Fruit fly (Drosophila melanogaster) whole organism, embryonic: ENCODE results near the gene CG11131.

Source experiments
- Adf1 ChIP-seq: fragments of 200-800 bp; sonication (Bioruptor generic); IDR thresholded peaks from 2 replicates; pipeline ENCODE4 v1.3.6; 2022; ENCODE audit warnings: missing biosample characterization, missing genetic modification characterization
- Atf3 ChIP-seq: fragments of 200-800 bp; sonication (Bioruptor generic); optimal IDR thresholded peaks from 3 replicates; lab custom pipeline; 2016; ENCODE audit warnings: missing biosample characterization, missing genetic modification characterization
- CG1024 ChIP-seq: fragments of 200-800 bp; sonication (Bioruptor generic); IDR thresholded peaks from 2 replicates; pipeline ENCODE4 v1.3.6; 2022; ENCODE audit warnings: missing biosample characterization, missing genetic modification characterization
- CG10274 ChIP-seq: fragments of 200-800 bp; sonication (Bioruptor generic); optimal IDR thresholded peaks from 3 replicates; lab custom pipeline; 2017; ENCODE audit warnings: missing biosample characterization, mild to moderate bottlenecking, missing genetic modification characterization
- CG10959 ChIP-seq: fragments of 200-800 bp; sonication (Bioruptor generic); IDR thresholded peaks from 2 replicates; pipeline ENCODE4 v1.3.6; 2022; ENCODE audit warnings: missing biosample characterization, missing genetic modification characterization
- CG12659 ChIP-seq: fragments of 200-800 bp; sonication (Bioruptor generic); optimal IDR thresholded peaks from 3 replicates; lab custom pipeline; 2017; ENCODE audit warnings: mild to moderate bottlenecking, missing biosample characterization, missing genetic modification reagents, missing genetic modification characterization
- CG13287 ChIP-seq: fragments of 200-800 bp; sonication (Bioruptor generic); IDR thresholded peaks from 2 replicates; pipeline ENCODE4 v1.3.6; 2022; ENCODE audit warnings: missing biosample characterization, missing genetic modification characterization; ENCODE audit not compliant: partially characterized antibody
- CG13894 ChIP-seq: fragments of 200-800 bp; sonication (Bioruptor generic); optimal IDR thresholded peaks from 3 replicates; lab custom pipeline; 2018; ENCODE audit warnings: missing biosample characterization, mild to moderate bottlenecking, missing genetic modification characterization, moderate library complexity
- CG15514 ChIP-seq: fragments of 200-800 bp; sonication (Bioruptor generic); optimal IDR thresholded peaks from 3 replicates; lab custom pipeline; 2017; ENCODE audit warnings: missing biosample characterization, missing genetic modification characterization, mild to moderate bottlenecking, moderate library complexity, missing genetic modification reagents
- CG2712 ChIP-seq: fragments of 200-800 bp; optimal IDR thresholded peaks from 3 replicates; lab custom pipeline; 2019; ENCODE audit warnings: missing biosample characterization, mild to moderate bottlenecking, missing genetic modification characterization, moderate library complexity
- CG31388 ChIP-seq: fragments of 200-800 bp; sonication (Bioruptor generic); optimal IDR thresholded peaks from 2 replicates; lab custom pipeline; 2016; ENCODE audit warnings: missing biosample characterization, missing genetic modification characterization
- CG34224 ChIP-seq: fragments of 200-800 bp; sonication (Bioruptor generic); IDR thresholded peaks from 3 replicates; pipeline ENCODE4 v1.3.6; 2022; ENCODE audit warnings: missing biosample characterization, missing genetic modification characterization; ENCODE audit not compliant: partially characterized antibody
- CG4730 ChIP-seq: fragments of 200-800 bp; sonication (Bioruptor generic); IDR thresholded peaks from 2 replicates; pipeline ENCODE4 v1.3.6; 2022; ENCODE audit warnings: missing biosample characterization, missing genetic modification characterization
- CG6854 ChIP-seq: fragments of 200-800 bp; sonication (Bioruptor generic); optimal IDR thresholded peaks from 3 replicates; lab custom pipeline; 2017; ENCODE audit warnings: missing biosample characterization, mild to moderate bottlenecking, missing genetic modification characterization
- CG7745 ChIP-seq: fragments of 200-800 bp; sonication (Bioruptor generic); optimal IDR thresholded peaks from 2 replicates; lab custom pipeline; 2018; ENCODE audit warnings: missing biosample characterization, mild to moderate bottlenecking, missing genetic modification characterization, moderate library complexity
- CG8765 ChIP-seq: fragments of 200-800 bp; sonication (Bioruptor generic); IDR thresholded peaks from 2 replicates; pipeline ENCODE4 v1.3.6; 2022; ENCODE audit warnings: missing biosample characterization, missing genetic modification characterization
- Camta ChIP-seq: fragments of 200-800 bp; sonication (Bioruptor generic); optimal IDR thresholded peaks from 2 replicates; lab custom pipeline; 2016; ENCODE audit warnings: missing biosample characterization, missing genetic modification characterization
- Doc2 ChIP-seq: fragments of 200-800 bp; sonication (Bioruptor generic); IDR thresholded peaks from 2 replicates; pipeline ENCODE4 v1.3.6; 2022; ENCODE audit warnings: missing biosample characterization, missing genetic modification characterization
- E2f2 ChIP-seq: fragments of 200-800 bp; sonication (Bioruptor generic); IDR thresholded peaks from 2 replicates; pipeline ENCODE4 v1.3.6; 2022; ENCODE audit warnings: missing biosample characterization, missing genetic modification characterization
- Ets65A ChIP-seq: fragments of 200-800 bp; sonication (Bioruptor generic); peaks from one replicate; lab custom pipeline; 2016; ENCODE audit warnings: missing biosample characterization, missing genetic modification characterization
- Jarid2 ChIP-seq: fragments of 200-800 bp; sonication (Bioruptor generic); optimal IDR thresholded peaks from 3 replicates; lab custom pipeline; 2017; ENCODE audit warnings: mild to moderate bottlenecking, missing biosample characterization, missing genetic modification reagents, missing genetic modification characterization
- Max ChIP-seq: fragments of 200-800 bp; sonication (Bioruptor generic); optimal IDR thresholded peaks from 2 replicates; lab custom pipeline; 2016; ENCODE audit warnings: missing biosample characterization, mild to moderate bottlenecking, missing genetic modification characterization
- Mrtf ChIP-seq: fragments of 200-800 bp; sonication (Bioruptor generic); IDR thresholded peaks from 3 replicates; pipeline ENCODE4 v1.3.6; 2022; ENCODE audit warnings: missing biosample characterization, missing genetic modification characterization
- NK7.1 ChIP-seq: fragments of 200-800 bp; sonication (Bioruptor generic); optimal IDR thresholded peaks from 3 replicates; lab custom pipeline; 2016; ENCODE audit warnings: missing biosample characterization, missing genetic modification characterization
- Neu2 ChIP-seq: fragments of 200-800 bp; sonication (Bioruptor generic); optimal IDR thresholded peaks from 3 replicates; lab custom pipeline; 2016; ENCODE audit warnings: missing biosample characterization, missing genetic modification characterization, borderline replicate concordance
- Oaz ChIP-seq: fragments of 200-800 bp; sonication (Bioruptor generic); IDR thresholded peaks from 2 replicates; pipeline ENCODE4 v1.3.6; 2022; ENCODE audit warnings: missing biosample characterization, missing genetic modification characterization
- Opbp ChIP-seq: fragments of 200-800 bp; sonication (Bioruptor generic); IDR thresholded peaks from 3 replicates; pipeline ENCODE4 v1.3.6; 2022; ENCODE audit warnings: missing biosample characterization, missing genetic modification characterization; ENCODE audit not compliant: partially characterized antibody
- Ptx1 ChIP-seq: fragments of 200-800 bp; sonication (Bioruptor generic); IDR thresholded peaks from 2 replicates; pipeline ENCODE4 v1.3.6; 2022; ENCODE audit warnings: missing biosample characterization, missing genetic modification characterization
- Rx ChIP-seq: fragments of 200-800 bp; sonication (Bioruptor generic); IDR thresholded peaks from 2 replicates; pipeline ENCODE4 v1.3.6; 2022; ENCODE audit warnings: missing biosample characterization, missing genetic modification characterization
- Side ChIP-seq: fragments of 200-800 bp; sonication (Bioruptor generic); optimal IDR thresholded peaks from 2 replicates; lab custom pipeline; 2016; ENCODE audit warnings: missing biosample characterization, missing genetic modification characterization
- Xrp1 ChIP-seq: fragments of 200-800 bp; sonication (Bioruptor generic); IDR thresholded peaks from 2 replicates; pipeline ENCODE4 v1.3.6; 2022; ENCODE audit warnings: missing biosample characterization, missing genetic modification characterization
- ac ChIP-seq: fragments of 200-800 bp; sonication (Bioruptor generic); optimal IDR thresholded peaks from 3 replicates; lab custom pipeline; 2017; ENCODE audit warnings: missing biosample characterization, mild to moderate bottlenecking, missing genetic modification characterization
- al ChIP-seq: fragments of 200-800 bp; sonication (Bioruptor generic); IDR thresholded peaks from 2 replicates; pipeline ENCODE4 v1.3.6; 2022; ENCODE audit warnings: missing biosample characterization, missing genetic modification characterization
- ato ChIP-seq: fragments of 200-800 bp; sonication (Bioruptor generic); IDR thresholded peaks from 2 replicates; pipeline ENCODE4 v1.3.6; 2022; ENCODE audit warnings: missing biosample characterization, missing genetic modification characterization; ENCODE audit not compliant: partially characterized antibody
- chinmo ChIP-seq: fragments of 200-800 bp; sonication (Bioruptor generic); IDR thresholded peaks from 4 replicates; pipeline ENCODE4 v1.3.6; 2022; ENCODE audit warnings: missing biosample characterization, missing genetic modification characterization; ENCODE audit not compliant: partially characterized antibody
- corto ChIP-seq: fragments of 200-800 bp; sonication (Bioruptor generic); optimal IDR thresholded peaks from 2 replicates; lab custom pipeline; 2016; ENCODE audit warnings: missing biosample characterization, mild to moderate bottlenecking, missing genetic modification characterization, moderate library complexity
- dpn ChIP-seq, 2 experiments: fragments of 200-800 bp; sonication (Bioruptor generic); optimal IDR thresholded peaks; 3 replicates each; lab custom pipeline; 2016; ENCODE audit warnings: missing biosample characterization in 2 of 2, missing genetic modification characterization in 2 of 2
- dysf ChIP-seq: fragments of 200-800 bp; sonication (Bioruptor generic); IDR thresholded peaks from 3 replicates; pipeline ENCODE4 v1.3.6; 2022; ENCODE audit warnings: missing biosample characterization, missing genetic modification characterization
- exex ChIP-seq: fragments of 200-800 bp; sonication (Bioruptor generic); optimal IDR thresholded peaks from 4 replicates; lab custom pipeline; 2018; ENCODE audit warnings: missing biosample characterization, mild to moderate bottlenecking, missing genetic modification characterization, moderate library complexity
- fru ChIP-seq: fragments of >200 bp; optimal IDR thresholded peaks from 2 replicates; lab custom pipeline; 2017
- nmo ChIP-seq: fragments of 200-800 bp; sonication (Bioruptor generic); optimal IDR thresholded peaks from 2 replicates; lab custom pipeline; 2018; ENCODE audit warnings: missing biosample characterization, mild to moderate bottlenecking, missing genetic modification characterization, moderate library complexity
- pb ChIP-seq: fragments of 200-800 bp; sonication (Bioruptor generic); optimal IDR thresholded peaks from 3 replicates; lab custom pipeline; 2016; ENCODE audit warnings: missing biosample characterization, missing genetic modification characterization
- pho ChIP-seq: fragments of 200-800 bp; sonication (Bioruptor generic); optimal IDR thresholded peaks from 2 replicates; lab custom pipeline; 2016; ENCODE audit warnings: missing biosample characterization, missing genetic modification characterization
- pzg ChIP-seq: fragments of 200-800 bp; sonication (Bioruptor generic); optimal IDR thresholded peaks from 3 replicates; lab custom pipeline; 2018; ENCODE audit warnings: missing biosample characterization, mild to moderate bottlenecking, missing genetic modification characterization, moderate library complexity
- ro ChIP-seq: fragments of 200-800 bp; sonication (Bioruptor generic); IDR thresholded peaks from 2 replicates; pipeline ENCODE4 v1.3.6; 2022; ENCODE audit warnings: missing biosample characterization, missing genetic modification characterization
- sd ChIP-seq: fragments of 200-800 bp; sonication (Bioruptor generic); optimal IDR thresholded peaks from 3 replicates; lab custom pipeline; 2018; ENCODE audit warnings: missing biosample characterization, mild to moderate bottlenecking, missing genetic modification characterization, moderate library complexity
- sob ChIP-seq: fragments of 200-800 bp; sonication (Bioruptor generic); IDR thresholded peaks from 2 replicates; pipeline ENCODE4 v1.3.6; 2022; ENCODE audit warnings: missing biosample characterization, missing genetic modification characterization
- ssp ChIP-seq: fragments of 200-800 bp; sonication (Bioruptor generic); IDR thresholded peaks from 2 replicates; pipeline ENCODE4 v1.3.6; 2022; ENCODE audit warnings: missing biosample characterization, missing genetic modification characterization
- tio ChIP-seq: fragments of 200-800 bp; sonication (Bioruptor generic); optimal IDR thresholded peaks from 2 replicates; lab custom pipeline; 2017; ENCODE audit warnings: missing biosample characterization, missing genetic modification characterization, inconsistent platforms
- zf30C ChIP-seq: fragments of 200-800 bp; sonication (Bioruptor generic); optimal IDR thresholded peaks from 3 replicates; lab custom pipeline; 2018; ENCODE audit warnings: missing biosample characterization, mild to moderate bottlenecking, missing genetic modification characterization

The CG11131 gene

dm6 chr3L:22871030-22871844 is 27.3 kb upstream of the CG11131 start (continued):
- TF ChIP-seq zf30C (GFP tag; lab: Kevin White, UChicago) (no peak), Camta (GFP tag; lab: Kevin White, UChicago) (no peak), Neu2 (GFP tag; lab: Kevin White, UChicago) (peak; percentile 45), CG6854 (GFP tag; lab: Kevin White, UChicago) (peak; percentile 34), exex (tag; lab: Kevin White, UChicago) (no peak), ssp (no peak), Mrtf (GFP tag; lab: Robert Waterston, UW) (no peak), Doc2 (GFP tag; lab: Robert Waterston, UW) (no peak), CG7745 (tag; lab: Kevin White, UChicago) (no peak), Atf3 (GFP tag; lab: Kevin White, UChicago) (no peak), nmo (no peak), pb (GFP tag; lab: Kevin White, UChicago) (no peak), NK7.1 (no peak), Rx (GFP tag; lab: Robert Waterston, UW) (no peak), CG10274 (no peak), CG2712 (peak; percentile 3), Max (GFP tag; lab: Kevin White, UChicago) (no peak), sd (no peak), CG4730 (GFP tag; lab: Robert Waterston, UW) (no peak), Adf1 (GFP tag; lab: Robert Waterston, UW) (peak; percentile 12), E2f2 (GFP tag; lab: Robert Waterston, UW) (no peak), CG15514 (GFP tag; lab: Kevin White, UChicago) (peak; percentile 11), dysf (GFP tag; lab: Robert Waterston, UW) (peak; percentile 54; the same call in 2 of the 3 replicates), Xrp1 (GFP tag; lab: Robert Waterston, UW) (peak; percentile 22; the same call in 1 of the 2 replicates), CG34224 (GFP tag; lab: Robert Waterston, UW) (peak; percentile 9; the same call in 2 of the 3 replicates), ato (GFP tag; lab: Robert Waterston, UW) (peak; percentile 52; the same call in 1 of the 2 replicates), fru (no peak), CG10959 (GFP tag; lab: Robert Waterston, UW) (no peak), tio (GFP tag; lab: Kevin White, UChicago) (no peak), pzg (GFP tag; lab: Kevin White, UChicago) (peak; percentile 1), ro (no peak), CG13894 (tag; lab: Kevin White, UChicago) (peak; percentile 42), Side (GFP tag; lab: Kevin White, UChicago) (peak; percentile 21), corto (GFP tag; lab: Kevin White, UChicago) (no peak), pho (GFP tag; lab: Kevin White, UChicago) (no peak), Ptx1 (GFP tag; lab: Robert Waterston, UW) (peak; percentile 38; the same call in 1 of the 2 replicates), ac (no peak), Opbp (GFP tag; lab: Robert Waterston, UW) (peak; percentile 65; the same call in 2 of the 3 replicates), sob (GFP tag; lab: Robert Waterston, UW) (peak; percentile 14; the same call in 1 of the 2 replicates), al (no peak), Jarid2 (GFP tag; lab: Kevin White, UChicago) (no peak), CG1024 (GFP tag; lab: Robert Waterston, UW) (no peak), CG31388 (GFP tag; lab: Kevin White, UChicago) (no peak), chinmo (no peak), CG13287 (GFP tag; lab: Robert Waterston, UW) (peak; percentile 70), CG12659 (GFP tag; lab: Kevin White, UChicago) (no peak), Ets65A (peak; percentile 55), Oaz (GFP tag; lab: Robert Waterston, UW) (no peak), dpn (GFP tag; optimal IDR thresholded peaks at IDR 0.05; lab: Kevin White, UChicago) (no peak), CG8765 (no peak)
